Worm (Caenorhabditis elegans): ENCODE results near the gene nlp-6.

The nlp-6 gene

ce11 chrX:17633166-17633565, 29.1 kb upstream of the nlp-6 start (continued):
- TF ChIP-seq mdt-29 (GFP tag; IDR thresholded peaks at IDR 0.05) (no peak), ztf-11 (tag; optimal IDR thresholded peaks at IDR 0.05) (no peak), hlh-30 (tag; optimal IDR thresholded peaks at IDR 0.05; ENCODE audit: insufficient read depth) (peak; percentile 96), lsy-2 (tag; optimal IDR thresholded peaks at IDR 0.05) (peak in 1 of 2 experiments; percentile 23), mxl-2 (GFP tag; conservative IDR thresholded peaks at IDR 0.05) (peak; percentile 98), spr-1 (tag; optimal IDR thresholded peaks at IDR 0.05) (peak; percentile 19), T26A8.4 (GFP tag; IDR thresholded peaks at IDR 0.05) (0 out of 2 replicates have a peak, but pooled peaks have one; percentile 39), tra-1 (GFP tag; IDR thresholded peaks at IDR 0.05) (peak; percentile 60; the same call in 1 of the 2 replicates), zfp-3 (GFP tag; conservative IDR thresholded peaks at IDR 0.05) (no peak), vab-7 (GFP tag; IDR thresholded peaks at IDR 0.05) (no peak), nhr-48 (tag; optimal IDR thresholded peaks at IDR 0.05) (peak; percentile 95), aha-1 (tag) (peak; percentile 98), saeg-2 (GFP tag; IDR thresholded peaks at IDR 0.05) (peak; percentile 86; the same call in 1 of the 2 replicates), fkh-10 (GFP tag; optimal IDR thresholded peaks at IDR 0.05) (no peak), mdl-1 (tag; optimal IDR thresholded peaks at IDR 0.05) (peak; percentile 85 to 88), unc-62 (GFP tag; optimal IDR thresholded peaks at IDR 0.05 in 1 of 2) (peak in 1 of 2 experiments; percentile 95), unc-62 (tag; optimal IDR thresholded peaks at IDR 0.05) (no peak), madf-9 (GFP tag; conservative IDR thresholded peaks at IDR 0.05) (0 out of 2 replicates have a peak, but pooled peaks have one; percentile 55), ZK546.5 (tag; optimal IDR thresholded peaks at IDR 0.05) (no peak), mes-2 (tag; optimal IDR thresholded peaks at IDR 0.05; ENCODE audit: poor library complexity, severe bottlenecking) (no peak), fos-1 (tag; optimal IDR thresholded peaks at IDR 0.05) (no peak), F26F4.8 (GFP tag; conservative IDR thresholded peaks at IDR 0.05) (no peak)

- TF ChIP-seq dmd-6 (GFP tag; IDR thresholded peaks at IDR 0.05) (peak; percentile 32; the same call in 1 of the 2 replicates), unc-62 (GFP tag; optimal IDR thresholded peaks at IDR 0.05 in 1 of 2) (peak in 1 of 2 experiments; percentile 79), unc-62 (tag; optimal IDR thresholded peaks at IDR 0.05) (no peak), daf-16 (GFP tag; optimal IDR thresholded peaks at IDR 0.05) (no peak), daf-16 (tag; optimal IDR thresholded peaks at IDR 0.05) (peak; percentile 2), ZK546.5 (tag; optimal IDR thresholded peaks at IDR 0.05) (no peak), nhr-28 (tag; optimal IDR thresholded peaks at IDR 0.05) (peak; percentile 23)
Measured at ce11 chrX:17634245-17634644, 28.0 kb upstream of the nlp-6 start.

- TF ChIP-seq zfp-3 (GFP tag; conservative IDR thresholded peaks at IDR 0.05) (no peak), nhr-6 (tag; optimal IDR thresholded peaks at IDR 0.05) (no peak), F26F4.8 (GFP tag; conservative IDR thresholded peaks at IDR 0.05) (no peak), fos-1 (tag; optimal IDR thresholded peaks at IDR 0.05) (no peak), ZK337.2 (GFP tag; IDR thresholded peaks at IDR 0.05) (no peak), pqm-1 (tag; optimal IDR thresholded peaks at IDR 0.05) (no peak), jun-1 (tag; optimal IDR thresholded peaks at IDR 0.05) (no peak), nhr-25 (tag; optimal IDR thresholded peaks at IDR 0.05; ENCODE audit: borderline replicate concordance, insufficient read depth) (no peak), saeg-2 (GFP tag; IDR thresholded peaks at IDR 0.05) (0 out of 2 replicates have a peak, but pooled peaks have one; percentile 66), cey-2 (tag; optimal IDR thresholded peaks at IDR 0.05; ENCODE audit: borderline replicate concordance, insufficient read depth) (no peak), attf-4 (tag; optimal IDR thresholded peaks at IDR 0.05) (no peak), lin-39 (tag; optimal IDR thresholded peaks at IDR 0.05) (no peak), madf-5 (GFP tag; IDR thresholded peaks at IDR 0.05) (no peak), ZK546.5 (tag; optimal IDR thresholded peaks at IDR 0.05) (no peak), dpl-1 (GFP tag; optimal IDR thresholded peaks at IDR 0.05) (no peak), nhr-76 (tag; optimal IDR thresholded peaks at IDR 0.05) (no peak), mdt-29 (GFP tag; IDR thresholded peaks at IDR 0.05) (no peak; the same call in 1 of the 2 replicates), snpc-1.2 (GFP tag; IDR thresholded peaks at IDR 0.05) (no peak), hlh-30 (tag; optimal IDR thresholded peaks at IDR 0.05; ENCODE audit: insufficient read depth) (peak; percentile 81), F10B5.3 (tag; optimal IDR thresholded peaks at IDR 0.05) (no peak), daf-12 (tag; optimal IDR thresholded peaks at IDR 0.05) (no peak), ces-1 (GFP tag; optimal IDR thresholded peaks at IDR 0.05) (no peak), lim-7 (GFP tag; IDR thresholded peaks at IDR 0.05) (no peak), nhr-10 (tag; optimal IDR thresholded peaks at IDR 0.05) (no peak), nhr-102 (tag; optimal IDR thresholded peaks at IDR 0.05) (no peak), hif-1 (tag; optimal IDR thresholded peaks at IDR 0.05) (peak in 1 of 2 experiments; percentile 69), unc-62 (GFP tag; optimal IDR thresholded peaks at IDR 0.05 in 1 of 2) (no peak), unc-62 (tag; optimal IDR thresholded peaks at IDR 0.05) (no peak), lir-3 (tag; optimal IDR thresholded peaks at IDR 0.05) (no peak), ceh-82 (tag; optimal IDR thresholded peaks at IDR 0.05) (no peak)
Measured at ce11 chrX:17636326-17636735, 25.9 kb upstream of the nlp-6 start.

All from whole organism, L4 larva.